Fruit fly (Drosophila melanogaster) whole organism, prepupa: ENCODE measurements around the gene Sec16.

ENCODE experiments used
- CG10631 ChIP-seq: fragments of 200-800 bp; sonication (Bioruptor generic); optimal IDR thresholded peaks from 2 replicates; lab custom pipeline; 2016; ENCODE audit warnings: missing biosample characterization, missing genetic modification characterization
- CG11294 ChIP-seq: fragments of 200-800 bp; sonication (Bioruptor generic); IDR thresholded peaks from 2 replicates; pipeline ENCODE4 v1.3.6; 2022; ENCODE audit warnings: missing biosample characterization, missing genetic modification characterization
- CG11762 ChIP-seq: fragments of 200-800 bp; sonication (Bioruptor generic); optimal IDR thresholded peaks from 3 replicates; lab custom pipeline; 2016; ENCODE audit warnings: missing biosample characterization, missing genetic modification characterization; ENCODE audit not compliant: insufficient read depth
- CG15336 ChIP-seq: fragments of 200-800 bp; sonication (Bioruptor generic); IDR thresholded peaks from 2 replicates; pipeline ENCODE4 v1.3.6; 2022; ENCODE audit warnings: missing biosample characterization, missing genetic modification characterization
- CG1621 ChIP-seq: fragments of 200-800 bp; sonication (Bioruptor generic); optimal IDR thresholded peaks from 3 replicates; lab custom pipeline; 2018; ENCODE audit warnings: missing biosample characterization, mild to moderate bottlenecking, missing genetic modification characterization
- CG3032 ChIP-seq: fragments of 200-800 bp; optimal IDR thresholded peaks from 2 replicates; lab custom pipeline; 2019; ENCODE audit warnings: missing biosample characterization, mild to moderate bottlenecking, missing genetic modification characterization, moderate library complexity
- CG31627 ChIP-seq: fragments of 200-800 bp; sonication (Bioruptor generic); optimal IDR thresholded peaks from 3 replicates; lab custom pipeline; 2016; ENCODE audit warnings: missing biosample characterization, missing genetic modification characterization
- CG34406 ChIP-seq: fragments of 200-800 bp; sonication (Bioruptor generic); optimal IDR thresholded peaks from 3 replicates; lab custom pipeline; 2016; ENCODE audit warnings: missing biosample characterization, missing genetic modification characterization
- CG3919 ChIP-seq: fragments of 200-800 bp; sonication (Bioruptor generic); optimal IDR thresholded peaks from 3 replicates; lab custom pipeline; 2016; ENCODE audit warnings: missing biosample characterization, missing genetic modification characterization
- CG4318 ChIP-seq: fragments of 200-800 bp; sonication (Bioruptor generic); optimal IDR thresholded peaks from 3 replicates; lab custom pipeline; 2017; ENCODE audit warnings: missing biosample characterization, mild to moderate bottlenecking, missing genetic modification characterization
- CG6276 ChIP-seq: fragments of 200-800 bp; sonication (Bioruptor generic); optimal IDR thresholded peaks from 2 replicates; lab custom pipeline; 2017; ENCODE audit warnings: missing biosample characterization, mild to moderate bottlenecking, missing genetic modification characterization
- CG6792 ChIP-seq: fragments of 200-800 bp; sonication (Bioruptor generic); optimal IDR thresholded peaks from 3 replicates; lab custom pipeline; 2016; ENCODE audit warnings: missing biosample characterization, missing genetic modification characterization
- CG7368 ChIP-seq: fragments of 200-800 bp; sonication (Bioruptor generic); optimal IDR thresholded peaks from 3 replicates; lab custom pipeline; 2016; ENCODE audit warnings: missing biosample characterization, missing genetic modification characterization
- CG8632 ChIP-seq: fragments of 200-800 bp; sonication (Bioruptor generic); optimal IDR thresholded peaks from 3 replicates; lab custom pipeline; 2016; ENCODE audit warnings: missing biosample characterization, missing genetic modification characterization
- Eip75B ChIP-seq: fragments of 200-800 bp; sonication (Bioruptor generic); optimal IDR thresholded peaks from 3 replicates; lab custom pipeline; 2016; ENCODE audit warnings: missing biosample characterization, missing genetic modification characterization
- Eip78C ChIP-seq: fragments of 200-800 bp; sonication (Bioruptor generic); peaks from one replicate; lab custom pipeline; 2016; ENCODE audit warnings: missing biosample characterization, missing genetic modification characterization
- Eip93F ChIP-seq: fragments of 200-800 bp; sonication (Bioruptor generic); optimal IDR thresholded peaks from 2 replicates; lab custom pipeline; 2016; ENCODE audit warnings: missing biosample characterization, mild to moderate bottlenecking, missing genetic modification characterization
- Ets21C ChIP-seq: fragments of 200-800 bp; sonication (Bioruptor generic); optimal IDR thresholded peaks from 3 replicates; lab custom pipeline; 2016; ENCODE audit warnings: missing biosample characterization, missing genetic modification characterization
- Ets96B ChIP-seq: fragments of 200-800 bp; optimal IDR thresholded peaks from 2 replicates; lab custom pipeline; 2019; ENCODE audit warnings: missing biosample characterization, mild to moderate bottlenecking, missing genetic modification characterization, moderate library complexity
- Gug ChIP-seq: fragments of 200-800 bp; sonication (Bioruptor generic); IDR thresholded peaks from 2 replicates; pipeline ENCODE4 v1.3.6; 2022; ENCODE audit warnings: missing biosample characterization, missing genetic modification characterization
- Hr38 ChIP-seq: sonication (Bioruptor generic); optimal IDR thresholded peaks from 2 replicates; lab custom pipeline; 2016; ENCODE audit warnings: missing biosample characterization, missing genetic modification characterization
- Lpt ChIP-seq: fragments of 200-800 bp; sonication (Bioruptor generic); optimal IDR thresholded peaks from 3 replicates; lab custom pipeline; 2016; ENCODE audit warnings: missing biosample characterization, missing genetic modification characterization
- Smox ChIP-seq: fragments of 200-800 bp; sonication (Bioruptor generic); optimal IDR thresholded peaks from 3 replicates; lab custom pipeline; 2016; ENCODE audit warnings: missing biosample characterization, missing genetic modification characterization
- Sox102F ChIP-seq: fragments of 200-800 bp; sonication (Bioruptor generic); optimal IDR thresholded peaks from 2 replicates; lab custom pipeline; 2016; ENCODE audit warnings: missing biosample characterization, mild to moderate bottlenecking, missing genetic modification characterization
- Sox14 ChIP-seq: fragments of 200-800 bp; sonication (Bioruptor generic); optimal IDR thresholded peaks from 3 replicates; lab custom pipeline; 2016; ENCODE audit warnings: missing biosample characterization, missing genetic modification characterization
- Sox15 ChIP-seq: fragments of 200-800 bp; sonication (Bioruptor generic); optimal IDR thresholded peaks from 3 replicates; lab custom pipeline; 2016; ENCODE audit warnings: missing biosample characterization, missing genetic modification characterization
- acj6 ChIP-seq: fragments of 200-800 bp; sonication (Bioruptor generic); optimal IDR thresholded peaks from 3 replicates; lab custom pipeline; 2016; ENCODE audit warnings: missing biosample characterization, missing genetic modification characterization
- cyc ChIP-seq: fragments of 200-800 bp; sonication (Bioruptor generic); optimal IDR thresholded peaks from 3 replicates; lab custom pipeline; 2016; ENCODE audit warnings: missing biosample characterization, missing genetic modification characterization
- dac ChIP-seq: fragments of 200-800 bp; sonication (Bioruptor generic); optimal IDR thresholded peaks from 2 replicates; lab custom pipeline; 2017; ENCODE audit warnings: missing biosample characterization, mild to moderate bottlenecking, missing genetic modification characterization
- dsx ChIP-seq: fragments of 200-800 bp; optimal IDR thresholded peaks from 3 replicates; lab custom pipeline; 2019; ENCODE audit warnings: missing biosample characterization, mild to moderate bottlenecking, missing genetic modification characterization, moderate library complexity; ENCODE audit not compliant: poor library complexity, severe bottlenecking
- fd59A ChIP-seq: fragments of 200-800 bp; sonication (Bioruptor generic); optimal IDR thresholded peaks from 2 replicates; lab custom pipeline; 2017; ENCODE audit warnings: missing biosample characterization, mild to moderate bottlenecking, missing genetic modification characterization, missing genetic modification reagents
- fd85E ChIP-seq: fragments of 200-800 bp; sonication (Bioruptor generic); optimal IDR thresholded peaks from 3 replicates; lab custom pipeline; 2016; ENCODE audit warnings: missing biosample characterization, missing genetic modification characterization
- lz ChIP-seq: fragments of 200-800 bp; sonication (Bioruptor generic); optimal IDR thresholded peaks from 3 replicates; lab custom pipeline; 2016; ENCODE audit warnings: missing biosample characterization, missing genetic modification characterization
- pdm3 ChIP-seq: fragments of 200-800 bp; sonication (Bioruptor generic); optimal IDR thresholded peaks from 3 replicates; lab custom pipeline; 2016; ENCODE audit warnings: missing biosample characterization, missing genetic modification characterization
- salr ChIP-seq, 2 experiments: fragments of 200-800 bp; sonication (Bioruptor generic); optimal IDR thresholded peaks; 3 replicates each; lab custom pipeline; 2016 to 2018; ENCODE audit warnings: missing biosample characterization in 2 of 2, missing genetic modification characterization in 2 of 2, mild to moderate bottlenecking in 1 of 2
- spab ChIP-seq: fragments of 200-800 bp; sonication (Bioruptor generic); optimal IDR thresholded peaks from 2 replicates; lab custom pipeline; 2017; ENCODE audit warnings: missing biosample characterization, mild to moderate bottlenecking, missing genetic modification characterization, missing genetic modification reagents
- ss ChIP-seq, 2 experiments: fragments of 200-800 bp; sonication (Bioruptor generic); optimal IDR thresholded peaks; 2 replicates in 1 of 2; 3 replicates in 1 of 2; lab custom pipeline; 2017 to 2018; ENCODE audit warnings: mild to moderate bottlenecking in 2 of 2, missing biosample characterization in 2 of 2, missing genetic modification characterization in 2 of 2, moderate library complexity in 1 of 2
- svp ChIP-seq: fragments of 200-800 bp; sonication (Bioruptor generic); peaks from one replicate; lab custom pipeline; 2016; ENCODE audit warnings: missing biosample characterization, missing genetic modification characterization
- topi ChIP-seq: fragments of 200-800 bp; sonication (Bioruptor generic); optimal IDR thresholded peaks from 3 replicates; lab custom pipeline; 2016; ENCODE audit warnings: missing biosample characterization, missing genetic modification characterization
- vri ChIP-seq: fragments of 200-800 bp; sonication (Bioruptor generic); optimal IDR thresholded peaks from 3 replicates; lab custom pipeline; 2016; ENCODE audit warnings: missing biosample characterization, mild to moderate bottlenecking, missing genetic modification characterization

The Sec16 gene

dm6 chrX:12591223-12592120, 4.4 kb upstream of the Sec16 start (continued):
- TF ChIP-seq Sox102F (GFP tag; lab: Kevin White, UChicago) (peak; percentile 74), CG6792 (GFP tag; lab: Kevin White, UChicago) (peak; percentile 75), vri (peak; percentile 49), CG31627 (peak; percentile 74), CG1621 (peak; percentile 49), acj6 (peak; percentile 72), pdm3 (peak; percentile 82), CG7368 (GFP tag; lab: Kevin White, UChicago) (peak; percentile 64), Lpt (GFP tag; lab: Kevin White, UChicago) (peak; percentile 67), CG11294 (peak; percentile 16; the same call in 1 of the 2 replicates), lz (GFP tag; lab: Kevin White, UChicago) (peak; percentile 75), svp (GFP tag; lab: Kevin White, UChicago) (peak; percentile 90), CG10631 (GFP tag; lab: Kevin White, UChicago) (peak; percentile 74), ss (GFP tag; optimal IDR thresholded peaks at IDR 0.05; lab: Kevin White, UChicago) (peak; percentile 19 to 76), CG8632 (GFP tag; lab: Kevin White, UChicago) (peak; percentile 68), CG3032 (tag; lab: Kevin White, UChicago) (peak; percentile 59), CG11762 (GFP tag; lab: Kevin White, UChicago) (peak; percentile 67), CG15336 (GFP tag; lab: Robert Waterston, UW) (peak; percentile 54), fd85E (GFP tag; lab: Kevin White, UChicago) (peak; percentile 26), Eip93F (no peak), Hr38 (GFP tag; lab: Kevin White, UChicago) (no peak), Gug (GFP tag; lab: Robert Waterston, UW) (no peak), CG3919 (GFP tag; lab: Kevin White, UChicago) (peak; percentile 58), topi (GFP tag; lab: Kevin White, UChicago) (peak; percentile 81), Sox15 (GFP tag; lab: Kevin White, UChicago) (peak; percentile 66), Eip75B (peak; percentile 72), cyc (GFP tag; lab: Kevin White, UChicago) (peak; percentile 71), Smox (GFP tag; lab: Kevin White, UChicago) (peak; percentile 79), CG6276 (GFP tag; lab: Kevin White, UChicago) (peak; percentile 81), fd59A (GFP tag; lab: Kevin White, UChicago) (peak; percentile 59), salr (GFP tag; optimal IDR thresholded peaks at IDR 0.05; lab: Kevin White, UChicago) (peak in 1 of 2 experiments; percentile 82), dsx (GFP tag; lab: Kevin White, UChicago) (peak; percentile 37), Ets96B (tag; lab: Kevin White, UChicago) (peak; percentile 51), spab (GFP tag; lab: Kevin White, UChicago) (peak; percentile 61), Sox14 (GFP tag; lab: Kevin White, UChicago) (peak; percentile 85), CG4318 (GFP tag; lab: Kevin White, UChicago) (peak; percentile 81)

- TF ChIP-seq Ets21C (GFP tag; lab: Kevin White, UChicago) (no peak), CG11762 (GFP tag; lab: Kevin White, UChicago) (no peak), Eip78C (peak; percentile 46), svp (GFP tag; lab: Kevin White, UChicago) (peak; percentile 25), dac (no peak), CG1621 (no peak), CG34406 (GFP tag; lab: Kevin White, UChicago) (no peak), vri (no peak)
These were observed 3.8 kb upstream of the Sec16 start, which contains the start of gene LIMK1 for dm6 chrX:12592121-12592466. Gene LIMK1, minus strand, starts transcription at chrX:12592193.
